Worm (Caenorhabditis elegans) whole organism, late embryonic: ENCODE data around the gene K11H12.11.

Experiments used
- C38D4.7 ChIP-seq: fragments of 200-800 bp; sonication (Bioruptor generic); optimal IDR thresholded peaks from 2 replicates; lab custom pipeline; 2018; ENCODE audit warnings: mild to moderate bottlenecking, missing genetic modification characterization, moderate library complexity, missing compliant biosample characterization
- F13H6.1 ChIP-seq: sonication (generic microtip); optimal IDR thresholded peaks from 2 replicates; lab custom pipeline; 2016; ENCODE audit warnings: missing genetic modification characterization, missing compliant biosample characterization
- K09A11.1 ChIP-seq: sonication (generic microtip); optimal IDR thresholded peaks from 2 replicates; lab custom pipeline; 2017; ENCODE audit warnings: antibody characterized with exemption, mild to moderate bottlenecking, missing genetic modification characterization, missing compliant biosample characterization; ENCODE audit not compliant: insufficient read depth
- Y22D7AL.16 ChIP-seq: sonication (generic microtip); optimal IDR thresholded peaks from 2 replicates; lab custom pipeline; 2016; ENCODE audit warnings: missing genetic modification characterization, missing compliant biosample characterization
- ceh-14 ChIP-seq: sonication (generic microtip); optimal IDR thresholded peaks from 2 replicates; lab custom pipeline; 2016; ENCODE audit warnings: missing genotype, missing genetic modification characterization, missing compliant biosample characterization
- ceh-19 ChIP-seq: fragments of 200-800 bp; sonication (Bioruptor generic); optimal IDR thresholded peaks from 2 replicates; lab custom pipeline; 2018; ENCODE audit warnings: mild to moderate bottlenecking, missing genetic modification characterization, missing compliant biosample characterization
- ceh-30 ChIP-seq: fragments of 150-350 bp; optimal IDR thresholded peaks from 2 replicates; lab custom pipeline; 2014; ENCODE audit warnings: missing biosample characterization, missing genetic modification characterization
- ceh-34 ChIP-seq: sonication (generic microtip); optimal IDR thresholded peaks from 2 replicates; lab custom pipeline; 2016; ENCODE audit warnings: mild to moderate bottlenecking, missing genetic modification characterization, missing compliant biosample characterization
- ceh-45 ChIP-seq: fragments of 200-800 bp; sonication (Bioruptor generic); IDR thresholded peaks from 2 replicates; pipeline ENCODE4 v1.3.6; 2022; ENCODE audit warnings: missing genetic modification reagents, missing genetic modification characterization, missing compliant biosample characterization
- ceh-48 ChIP-seq: sonication (generic microtip); optimal IDR thresholded peaks from 2 replicates; lab custom pipeline; 2016; ENCODE audit warnings: missing genetic modification characterization, inconsistent platforms, missing compliant biosample characterization
- ceh-6 ChIP-seq: fragments of 200-800 bp; sonication (Bioruptor generic); optimal IDR thresholded peaks from 2 replicates; lab custom pipeline; 2018; ENCODE audit warnings: mild to moderate bottlenecking, missing genetic modification characterization, missing compliant biosample characterization
- ceh-9 ChIP-seq: sonication (generic microtip); optimal IDR thresholded peaks from 2 replicates; lab custom pipeline; 2016; ENCODE audit warnings: mild to moderate bottlenecking, missing genetic modification characterization, inconsistent platforms, missing compliant biosample characterization
- elt-2 ChIP-seq: sonication (generic microtip); optimal IDR thresholded peaks from 2 replicates; lab custom pipeline; 2016; ENCODE audit warnings: missing genetic modification reagents, missing genetic modification characterization, missing compliant biosample characterization
- elt-4 ChIP-seq: sonication (generic microtip); optimal IDR thresholded peaks from 2 replicates; lab custom pipeline; 2016; ENCODE audit warnings: missing genetic modification characterization, missing compliant biosample characterization
- eyg-1 ChIP-seq: sonication (generic microtip); optimal IDR thresholded peaks from 2 replicates; lab custom pipeline; 2016; ENCODE audit warnings: missing genotype, missing genetic modification characterization, missing compliant biosample characterization
- fax-1 ChIP-seq: sonication (generic microtip); optimal IDR thresholded peaks from 2 replicates; lab custom pipeline; 2016; ENCODE audit warnings: missing genotype, missing genetic modification characterization, missing compliant biosample characterization
- fkh-10 ChIP-seq: fragments of 150-350 bp; optimal IDR thresholded peaks from 2 replicates; lab custom pipeline; 2014; ENCODE audit warnings: missing biosample characterization, missing genetic modification reagents, missing genetic modification characterization
- fkh-6 ChIP-seq: sonication (generic microtip); optimal IDR thresholded peaks from 2 replicates; lab custom pipeline; 2016; ENCODE audit warnings: missing genetic modification characterization, missing compliant biosample characterization
- gmeb-2 ChIP-seq: sonication (generic microtip); optimal IDR thresholded peaks from 2 replicates; lab custom pipeline; 2016; ENCODE audit warnings: missing genetic modification characterization, inconsistent platforms, missing compliant biosample characterization
- hlh-30 ChIP-seq: sonication (generic microtip); optimal IDR thresholded peaks from 2 replicates; lab custom pipeline; 2017; ENCODE audit warnings: antibody characterized with exemption, missing genetic modification characterization, missing compliant biosample characterization; ENCODE audit not compliant: insufficient read depth
- lim-6 ChIP-seq: sonication (generic microtip); optimal IDR thresholded peaks from 2 replicates; lab custom pipeline; 2016; ENCODE audit warnings: missing genetic modification characterization, missing compliant biosample characterization
- madf-2 ChIP-seq: sonication (generic microtip); optimal IDR thresholded peaks from 2 replicates; lab custom pipeline; 2017; ENCODE audit warnings: missing genetic modification characterization, missing compliant biosample characterization
- nfya-1 ChIP-seq: sonication (generic microtip); optimal IDR thresholded peaks from 2 replicates; lab custom pipeline; 2017; ENCODE audit warnings: missing genetic modification characterization, mild to moderate bottlenecking, missing compliant biosample characterization, antibody characterized with exemption, moderate library complexity
- nhr-11 ChIP-seq: fragments of 150-350 bp; optimal IDR thresholded peaks from 2 replicates; lab custom pipeline; 2014; ENCODE audit warnings: missing biosample characterization, missing genetic modification characterization
- pros-1 ChIP-seq: fragments of 150-350 bp; optimal IDR thresholded peaks from 2 replicates; lab custom pipeline; 2014; ENCODE audit warnings: missing biosample characterization, missing genetic modification reagents, missing genetic modification characterization
- sdc-2 ChIP-seq: sonication (generic microtip); optimal IDR thresholded peaks from 2 replicates; lab custom pipeline; 2016; ENCODE audit warnings: missing genotype, missing genetic modification characterization, missing compliant biosample characterization
- syd-9 ChIP-seq: sonication (generic microtip); optimal IDR thresholded peaks from 2 replicates; lab custom pipeline; 2016; ENCODE audit warnings: mild to moderate bottlenecking, missing genetic modification characterization, moderate library complexity, missing compliant biosample characterization
- tbx-2 ChIP-seq: sonication (generic microtip); optimal IDR thresholded peaks from 2 replicates; lab custom pipeline; 2016; ENCODE audit warnings: missing genetic modification characterization, missing compliant biosample characterization
- tbx-7 ChIP-seq: sonication (generic microtip); optimal IDR thresholded peaks from 2 replicates; lab custom pipeline; 2016; ENCODE audit warnings: missing genotype, missing genetic modification characterization, missing compliant biosample characterization
- ttx-3 ChIP-seq: sonication (generic microtip); optimal IDR thresholded peaks from 2 replicates; lab custom pipeline; 2016; ENCODE audit warnings: missing genetic modification reagents, missing genetic modification characterization, missing compliant biosample characterization
- unc-55 ChIP-seq: sonication (generic microtip); optimal IDR thresholded peaks from 2 replicates; lab custom pipeline; 2017; ENCODE audit warnings: missing biosample characterization, missing genetic modification reagents, missing genetic modification characterization
- unc-86 ChIP-seq: sonication (generic microtip); optimal IDR thresholded peaks from 2 replicates; lab custom pipeline; 2016; ENCODE audit warnings: missing genetic modification characterization, missing compliant biosample characterization
- zip-5 ChIP-seq: sonication (generic microtip); optimal IDR thresholded peaks from 2 replicates; lab custom pipeline; 2016; ENCODE audit warnings: missing genetic modification characterization, missing compliant biosample characterization
- ztf-16 ChIP-seq: sonication (generic microtip); optimal IDR thresholded peaks from 2 replicates; lab custom pipeline; 2017; ENCODE audit warnings: missing genetic modification characterization, missing compliant biosample characterization

Gene K11H12.11

DNA sequence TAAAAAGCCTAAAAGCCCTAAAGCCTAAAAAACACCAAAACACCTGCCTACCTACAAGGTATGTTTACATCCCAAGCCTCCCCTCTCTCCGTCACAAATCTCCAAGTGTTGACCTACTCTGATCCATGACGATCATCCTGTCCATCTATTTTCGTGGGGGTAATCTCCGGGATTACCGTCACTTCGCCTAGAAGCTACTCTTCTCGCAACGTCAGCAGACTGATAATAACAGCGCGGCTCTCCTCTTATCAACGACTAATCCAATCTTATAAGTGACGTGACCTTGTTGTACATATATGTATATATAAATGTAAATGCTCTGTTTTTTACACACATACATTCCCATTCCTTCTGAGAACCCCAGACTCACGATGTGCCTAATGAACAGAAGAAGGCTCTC, 22.0 kb downstream of the K11H12.11 start:
- TF ChIP-seq ceh-6 (GFP tag; lab: Kevin White, UChicago) (no peak), tbx-2 (tag; lab: Kevin White, UChicago) (no peak), unc-55 (GFP tag; lab: Kevin White, UChicago) (no peak), ztf-16 (tag; lab: Kevin White, UChicago) (no peak), ceh-19 (no peak), hlh-30 (no peak), Y22D7AL.16 (tag; lab: Kevin White, UChicago) (no peak), ttx-3 (tag; lab: Kevin White, UChicago) (no peak), C38D4.7 (GFP tag; lab: Kevin White, UChicago) (no peak), madf-2 (tag; lab: Kevin White, UChicago) (no peak), nhr-11 (tag; lab: Kevin White, UChicago) (no peak), sdc-2 (tag; lab: Kevin White, UChicago) (no peak), lim-6 (tag; lab: Kevin White, UChicago) (no peak), fkh-10 (no peak), elt-2 (tag; lab: Kevin White, UChicago) (no peak), gmeb-2 (tag; lab: Kevin White, UChicago) (no peak), ceh-34 (no peak), F13H6.1 (tag; lab: Kevin White, UChicago) (no peak)

- TF ChIP-seq nhr-11 (tag; lab: Kevin White, UChicago) (no peak), syd-9 (tag; lab: Kevin White, UChicago) (no peak), K09A11.1 (no peak), fkh-6 (tag; lab: Kevin White, UChicago) (no peak), ceh-9 (tag; lab: Kevin White, UChicago) (no peak), gmeb-2 (tag; lab: Kevin White, UChicago) (no peak), ceh-45 (GFP tag; lab: Robert Waterston, UW) (no peak), ttx-3 (tag; lab: Kevin White, UChicago) (no peak), ceh-30 (tag; lab: Kevin White, UChicago) (no peak), ceh-19 (no peak), pros-1 (tag; lab: Kevin White, UChicago) (no peak), tbx-7 (tag; lab: Kevin White, UChicago) (no peak), Y22D7AL.16 (tag; lab: Kevin White, UChicago) (no peak)
These were observed 26.9 kb downstream of the K11H12.11 start for ce11 chrIV:643481-643880.

DNA sequence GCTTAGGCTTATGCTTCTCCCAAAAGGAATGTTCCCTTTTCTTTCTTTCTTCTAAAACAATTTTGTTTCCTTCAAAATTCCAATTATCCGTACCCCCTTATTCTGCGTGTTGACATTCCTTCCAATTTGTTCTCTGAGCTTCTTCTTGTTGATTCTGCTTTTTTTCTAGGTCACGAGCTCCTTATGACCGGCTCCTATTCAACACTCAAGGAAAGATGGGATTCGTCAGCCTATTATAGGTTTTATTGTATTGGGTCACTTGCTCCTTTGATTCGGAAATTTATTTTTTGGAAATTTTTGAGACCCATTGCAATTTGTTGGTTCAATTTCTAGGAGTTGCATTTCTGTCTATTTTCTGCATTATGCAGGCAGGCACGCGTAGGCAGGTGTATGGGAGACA, 31.2 kb downstream of the K11H12.11 start:
- no peak for TF ChIP-seq elt-4
- TF ChIP-seq eyg-1 (tag; lab: Kevin White, UChicago), result no peak
- TF ChIP-seq ceh-34, result no peak
- no peak for TF ChIP-seq unc-86
- no peak for TF ChIP-seq C38D4.7 (GFP tag; lab: Kevin White, UChicago)

DNA sequence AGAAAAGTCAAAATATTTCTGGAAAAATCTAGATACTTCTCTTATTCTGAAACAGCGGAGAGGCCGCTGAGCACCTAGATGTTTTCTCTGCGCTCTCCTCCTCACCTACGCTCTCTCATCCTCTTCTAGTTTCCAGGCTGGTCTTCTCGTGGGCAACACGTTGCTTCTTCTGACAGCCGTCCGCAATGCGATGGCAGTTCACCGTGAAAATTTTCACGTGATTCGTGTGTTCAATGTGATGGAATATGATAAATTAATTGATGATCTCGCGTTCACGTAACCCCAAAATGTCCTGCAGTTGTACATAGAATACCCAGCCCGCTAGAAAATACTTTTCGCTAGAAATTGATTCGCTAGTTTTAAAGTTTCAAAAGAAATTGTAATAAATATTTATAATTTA, 36.8 kb downstream of the K11H12.11 start:
- TF ChIP-seq ceh-34, result no peak
- no peak for TF ChIP-seq F13H6.1 (tag; lab: Kevin White, UChicago)
- TF ChIP-seq ceh-6 (GFP tag; lab: Kevin White, UChicago), result no peak
- no peak for TF ChIP-seq ceh-48 (tag; lab: Kevin White, UChicago)
- no peak for TF ChIP-seq Y22D7AL.16 (tag; lab: Kevin White, UChicago)
- TF ChIP-seq gmeb-2 (tag; lab: Kevin White, UChicago), result no peak
- TF ChIP-seq fax-1 (tag; lab: Kevin White, UChicago), result no peak
- TF ChIP-seq nfya-1 (tag; lab: Kevin White, UChicago), result no peak
- no peak for TF ChIP-seq ceh-14 (tag; lab: Kevin White, UChicago)
- TF ChIP-seq unc-55 (GFP tag; lab: Kevin White, UChicago), result no peak
- no peak for TF ChIP-seq zip-5 (tag; lab: Kevin White, UChicago)

DNA sequence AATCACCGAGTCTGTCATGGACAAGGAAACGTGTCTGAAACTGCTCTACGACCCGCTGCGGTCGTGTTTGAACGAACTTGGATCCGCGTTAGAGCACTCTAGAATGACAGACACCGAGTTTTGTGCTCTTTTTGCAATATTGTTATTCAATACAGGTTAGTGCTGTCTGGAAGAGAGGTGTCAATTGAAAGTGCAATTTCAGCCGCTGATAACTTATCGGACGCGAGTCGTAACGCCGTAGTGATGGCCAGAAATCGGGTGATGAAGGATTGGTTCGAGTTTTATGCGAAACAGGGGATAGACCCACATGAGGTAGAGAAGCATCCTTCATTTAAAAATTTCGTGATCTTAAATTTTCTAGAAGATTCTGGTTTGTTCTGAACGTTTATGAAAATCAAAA, 38.5 kb downstream of the K11H12.11 start:
- TF ChIP-seq ceh-19, result no peak
